Worm (Caenorhabditis elegans) whole organism, mixed stage, embryonic: ENCODE data around the gene T13C5.2.

ENCODE experiments used
- M03D4.4 ChIP-seq: sonication (generic microtip); optimal IDR thresholded peaks from 2 replicates; lab custom pipeline; 2017; ENCODE audit warnings: mild to moderate bottlenecking, missing genetic modification characterization, missing compliant biosample characterization
- bed-3 ChIP-seq: fragments of 200-800 bp; sonication (Bioruptor generic); optimal IDR thresholded peaks from 3 replicates; lab custom pipeline; 2018; ENCODE audit warnings: mild to moderate bottlenecking, missing genetic modification characterization, moderate library complexity, missing compliant biosample characterization
- ceh-39 ChIP-seq: fragments of 150-350 bp; optimal IDR thresholded peaks from 2 replicates; lab custom pipeline; 2014; ENCODE audit warnings: missing biosample characterization, missing genetic modification characterization
- ceh-43 ChIP-seq: fragments of 200-800 bp; sonication (Bioruptor generic); optimal IDR thresholded peaks from 2 replicates; lab custom pipeline; 2018; ENCODE audit warnings: mild to moderate bottlenecking, missing genetic modification characterization, moderate library complexity, missing compliant biosample characterization
- ceh-83 ChIP-seq: fragments of 200-800 bp; sonication (Bioruptor generic); optimal IDR thresholded peaks from 2 replicates; lab custom pipeline; 2018; ENCODE audit warnings: mild to moderate bottlenecking, missing genetic modification characterization, missing compliant biosample characterization
- ces-1 ChIP-seq: fragments of 150-350 bp; optimal IDR thresholded peaks from 2 replicates; lab custom pipeline; 2014; ENCODE audit warnings: missing biosample characterization, missing genetic modification reagents, missing genetic modification characterization
- cnd-1 ChIP-seq: fragments of 200-800 bp; sonication (Bioruptor generic); optimal IDR thresholded peaks from 2 replicates; lab custom pipeline; 2018; ENCODE audit warnings: mild to moderate bottlenecking, missing genetic modification characterization, missing compliant biosample characterization
- drap-1 ChIP-seq: fragments of 200-800 bp; sonication (Bioruptor generic); optimal IDR thresholded peaks from 3 replicates; lab custom pipeline; 2018; ENCODE audit warnings: mild to moderate bottlenecking, missing genetic modification characterization, missing compliant biosample characterization
- elt-1 ChIP-seq: sonication (generic microtip); optimal IDR thresholded peaks from 2 replicates; lab custom pipeline; 2017; ENCODE audit warnings: missing genetic modification characterization, mild to moderate bottlenecking, missing compliant biosample characterization, antibody characterized with exemption, moderate library complexity, borderline replicate concordance; ENCODE audit not compliant: insufficient read depth
- elt-3 ChIP-seq: fragments of 150-350 bp; optimal IDR thresholded peaks from 2 replicates; lab custom pipeline; 2014; ENCODE audit warnings: missing biosample characterization, missing genetic modification characterization
- ham-2 ChIP-seq: fragments of 200-800 bp; sonication (Bioruptor generic); optimal IDR thresholded peaks from 2 replicates; lab custom pipeline; 2018; ENCODE audit warnings: mild to moderate bottlenecking, missing genetic modification characterization, missing compliant biosample characterization
- hlh-1 ChIP-seq: fragments of 150-350 bp; optimal IDR thresholded peaks from 2 replicates; lab custom pipeline; 2014; ENCODE audit warnings: missing biosample characterization, missing genetic modification reagents, missing genetic modification characterization
- lin-13 ChIP-seq: fragments of 150-350 bp; optimal IDR thresholded peaks from 2 replicates; lab custom pipeline; 2014; ENCODE audit warnings: missing biosample characterization, missing genetic modification characterization
- lin-32 ChIP-seq: fragments of 200-800 bp; sonication (Bioruptor generic); optimal IDR thresholded peaks from 2 replicates; lab custom pipeline; 2018; ENCODE audit warnings: mild to moderate bottlenecking, missing genetic modification characterization, missing compliant biosample characterization
- mab-5 ChIP-seq: fragments of 150-350 bp; optimal IDR thresholded peaks from 2 replicates; lab custom pipeline; 2014; ENCODE audit warnings: missing biosample characterization, missing genetic modification characterization
- mep-1 ChIP-seq: fragments of 150-350 bp; optimal IDR thresholded peaks from 2 replicates; lab custom pipeline; 2017; ENCODE audit warnings: missing biosample characterization, missing genetic modification reagents, missing genetic modification characterization, inconsistent platforms
- mls-2 ChIP-seq: sonication (generic microtip); optimal IDR thresholded peaks from 2 replicates; lab custom pipeline; 2016; ENCODE audit warnings: mild to moderate bottlenecking, missing genetic modification characterization, moderate library complexity, missing compliant biosample characterization
- nhr-12 ChIP-seq: fragments of 150-350 bp; optimal IDR thresholded peaks from 2 replicates; lab custom pipeline; 2014; ENCODE audit warnings: missing biosample characterization, missing genetic modification characterization
- nhr-2 ChIP-seq: fragments of 150-350 bp; optimal IDR thresholded peaks from 2 replicates; lab custom pipeline; 2014; ENCODE audit warnings: missing biosample characterization, missing genetic modification characterization
- nhr-237 ChIP-seq: fragments of 150-350 bp; optimal IDR thresholded peaks from 2 replicates; lab custom pipeline; 2014; ENCODE audit warnings: missing biosample characterization, missing genetic modification characterization
- nhr-28 ChIP-seq: fragments of 150-350 bp; optimal IDR thresholded peaks from 2 replicates; lab custom pipeline; 2014; ENCODE audit warnings: missing biosample characterization, missing genetic modification characterization
- nhr-76 ChIP-seq: sonication (generic microtip); optimal IDR thresholded peaks from 2 replicates; lab custom pipeline; 2017; ENCODE audit warnings: missing biosample characterization, missing genetic modification characterization
- pha-4 ChIP-seq: fragments of 150-350 bp; optimal IDR thresholded peaks from 2 replicates; lab custom pipeline; 2018; ENCODE audit warnings: missing biosample characterization, missing genetic modification reagents, missing genetic modification characterization
- snpc-4 ChIP-seq: fragments of 150-350 bp; optimal IDR thresholded peaks from 2 replicates; lab custom pipeline; 2014; ENCODE audit warnings: missing biosample characterization, missing genetic modification characterization
- sptf-1 ChIP-seq: sonication (generic microtip); optimal IDR thresholded peaks from 2 replicates; lab custom pipeline; 2017; ENCODE audit warnings: mild to moderate bottlenecking, missing genetic modification characterization, moderate library complexity, missing compliant biosample characterization
- unc-120 ChIP-seq: sonication (generic microtip); optimal IDR thresholded peaks from 2 replicates; lab custom pipeline; 2017; ENCODE audit warnings: missing genetic modification characterization, missing compliant biosample characterization; ENCODE audit not compliant: poor library complexity, severe bottlenecking
- unc-39 ChIP-seq: fragments of 150-350 bp; optimal IDR thresholded peaks from 2 replicates; lab custom pipeline; 2014; ENCODE audit warnings: missing biosample characterization, missing genetic modification characterization
- unc-62 ChIP-seq: fragments of 150-350 bp; optimal IDR thresholded peaks from 2 replicates; lab custom pipeline; 2014; ENCODE audit warnings: missing biosample characterization, missing genetic modification reagents, missing genetic modification characterization
- zip-8 ChIP-seq: fragments of 150-350 bp; optimal IDR thresholded peaks from 2 replicates; lab custom pipeline; 2014; ENCODE audit warnings: missing biosample characterization, missing genetic modification characterization
- ztf-11 ChIP-seq: fragments of 150-350 bp; optimal IDR thresholded peaks from 2 replicates; lab custom pipeline; 2014; ENCODE audit warnings: missing biosample characterization, missing genetic modification characterization

The T13C5.2 gene

ce11 chrX:6221097-6221496 is 36.3 kb downstream of the T13C5.2 start:
- TF ChIP-seq bed-3 (no peak), ceh-39 (tag; lab: Kevin White, UChicago) (no peak), unc-39 (tag; lab: Kevin White, UChicago) (no peak), nhr-237 (no peak), lin-32 (GFP tag; lab: Kevin White, UChicago) (no peak), ceh-83 (GFP tag; lab: Kevin White, UChicago) (no peak), M03D4.4 (tag; lab: Kevin White, UChicago) (no peak), snpc-4 (tag; lab: Kevin White, UChicago) (no peak), elt-1 (no peak)
- TF ChIP-seq, all 35 proteins: peak for 0

ce11 chrX:6224841-6225240 is 40.0 kb downstream of the T13C5.2 start:
- peak; percentile 72 for TF ChIP-seq unc-120 (tag; lab: Kevin White, UChicago)
- TF ChIP-seq mep-1 (tag; lab: Kevin White, UChicago), result no peak
- TF ChIP-seq ceh-43 (GFP tag; lab: Kevin White, UChicago), result no peak
- peak; percentile 28 for TF ChIP-seq lin-13 (tag; lab: Kevin White, UChicago)
- TF ChIP-seq lin-32 (GFP tag; lab: Kevin White, UChicago), result peak; percentile 28
- no peak for TF ChIP-seq sptf-1
- TF ChIP-seq unc-62, result peak; percentile 96
- TF ChIP-seq M03D4.4 (tag; lab: Kevin White, UChicago), result no peak
- no peak for TF ChIP-seq elt-3 (tag; lab: Kevin White, UChicago)
- no peak for TF ChIP-seq ceh-39 (tag; lab: Kevin White, UChicago)
- TF ChIP-seq nhr-2 (tag; lab: Kevin White, UChicago), result no peak
- peak; percentile 82 for TF ChIP-seq cnd-1
- TF ChIP-seq pha-4 (tag; lab: Kevin White, UChicago), result no peak
- TF ChIP-seq hlh-1 (tag; lab: Kevin White, UChicago), result peak; percentile 93
- no peak for TF ChIP-seq unc-39 (tag; lab: Kevin White, UChicago)
- peak; percentile 82 for TF ChIP-seq mab-5 (tag; lab: Kevin White, UChicago)

ce11 chrX:6230669-6231068 is 45.9 kb downstream of the T13C5.2 start, which contains the start of gene lite-1:
Gene lite-1, minus strand, starts transcription at chrX:6230769.
- TF ChIP-seq unc-39 (tag; lab: Kevin White, UChicago), result no peak
- TF ChIP-seq elt-1, result no peak
- TF ChIP-seq unc-62, result no peak
- no peak for TF ChIP-seq lin-32 (GFP tag; lab: Kevin White, UChicago)

- TF ChIP-seq M03D4.4 (tag; lab: Kevin White, UChicago) (no peak), ceh-39 (tag; lab: Kevin White, UChicago) (no peak), ham-2 (GFP tag; lab: Kevin White, UChicago) (no peak), elt-1 (no peak), nhr-237 (no peak), nhr-12 (tag; lab: Kevin White, UChicago) (no peak), mab-5 (tag; lab: Kevin White, UChicago) (no peak), cnd-1 (no peak), nhr-28 (tag; lab: Kevin White, UChicago) (no peak), snpc-4 (tag; lab: Kevin White, UChicago) (no peak), mep-1 (tag; lab: Kevin White, UChicago) (no peak), ztf-11 (no peak), lin-13 (tag; lab: Kevin White, UChicago) (no peak), nhr-2 (tag; lab: Kevin White, UChicago) (no peak), unc-120 (tag; lab: Kevin White, UChicago) (no peak), drap-1 (GFP tag; lab: Kevin White, UChicago) (no peak), lin-32 (GFP tag; lab: Kevin White, UChicago) (no peak), zip-8 (tag; lab: Kevin White, UChicago) (no peak), nhr-76 (tag; lab: Kevin White, UChicago) (no peak)
These were observed 48.3 kb downstream of the T13C5.2 start, which contains the start of gene C14F11.4 for ce11 chrX:6232998-6233626. Gene C14F11.4, minus strand, starts transcription at chrX:6233048.

ce11 chrX:6235443-6235842 is 50.6 kb downstream of the T13C5.2 start, which contains the start of gene hsp-43:
Gene hsp-43, minus strand, starts transcription at chrX:6235543.
- TF ChIP-seq mls-2 (tag; lab: Kevin White, UChicago) (no peak), nhr-12 (tag; lab: Kevin White, UChicago) (no peak), ztf-11 (no peak), ces-1 (no peak), ceh-83 (GFP tag; lab: Kevin White, UChicago) (no peak), nhr-28 (tag; lab: Kevin White, UChicago) (no peak), nhr-237 (no peak), snpc-4 (tag; lab: Kevin White, UChicago) (no peak), lin-13 (tag; lab: Kevin White, UChicago) (no peak), drap-1 (GFP tag; lab: Kevin White, UChicago) (no peak), sptf-1 (no peak), ceh-39 (tag; lab: Kevin White, UChicago) (no peak)
